Worm (Caenorhabditis elegans) whole organism, L2 larva: ENCODE measurements around the gene srd-50.

Source experiments
- alr-1 ChIP-seq: fragments of 150-350 bp; optimal IDR thresholded peaks from 2 replicates; lab custom pipeline; 2014; ENCODE audit warnings: missing biosample characterization, missing genetic modification characterization
- aly-2 ChIP-seq: fragments of 150-350 bp; optimal IDR thresholded peaks from 2 replicates; lab custom pipeline; 2014; ENCODE audit warnings: missing biosample characterization, missing genetic modification characterization
- ceh-82 ChIP-seq: fragments of 150-350 bp; optimal IDR thresholded peaks from 2 replicates; lab custom pipeline; 2014; ENCODE audit warnings: missing biosample characterization, missing genetic modification characterization
- elt-1 ChIP-seq: fragments of 150-350 bp; optimal IDR thresholded peaks from 2 replicates; lab custom pipeline; 2014; ENCODE audit warnings: missing biosample characterization, missing genetic modification characterization
- lin-13 ChIP-seq: fragments of 150-350 bp; optimal IDR thresholded peaks from 2 replicates; lab custom pipeline; 2014; ENCODE audit warnings: missing biosample characterization, missing genetic modification reagents, missing genetic modification characterization
- nhr-12 ChIP-seq: fragments of 150-350 bp; optimal IDR thresholded peaks from 2 replicates; lab custom pipeline; 2014; ENCODE audit warnings: missing biosample characterization, missing genetic modification characterization
- nhr-237 ChIP-seq: fragments of 150-350 bp; optimal IDR thresholded peaks from 2 replicates; lab custom pipeline; 2014; ENCODE audit warnings: missing biosample characterization, missing genetic modification characterization
- nhr-77 ChIP-seq: fragments of 150-350 bp; optimal IDR thresholded peaks from 2 replicates; lab custom pipeline; 2014; ENCODE audit warnings: missing biosample characterization, missing genetic modification characterization
- unc-62 ChIP-seq: fragments of 150-350 bp; optimal IDR thresholded peaks from 2 replicates; lab custom pipeline; 2014; ENCODE audit warnings: missing biosample characterization, missing genetic modification reagents, missing genetic modification characterization
- zag-1 ChIP-seq: fragments of 150-350 bp; optimal IDR thresholded peaks from 2 replicates; lab custom pipeline; 2014; ENCODE audit warnings: missing biosample characterization, missing genetic modification characterization
- ztf-11 ChIP-seq: sonication (generic microtip); optimal IDR thresholded peaks from 2 replicates; lab custom pipeline; 2017; ENCODE audit warnings: missing biosample characterization, missing genetic modification characterization

- TF ChIP-seq ceh-82, result no peak
- no peak for TF ChIP-seq aly-2 (tag; lab: Kevin White, UChicago)
- no peak for TF ChIP-seq unc-62 (GFP tag; lab: Kevin White, UChicago)
- TF ChIP-seq nhr-12, result no peak
- TF ChIP-seq nhr-77 (tag; lab: Kevin White, UChicago), result no peak
- no peak for TF ChIP-seq ztf-11
- TF ChIP-seq alr-1 (tag; lab: Kevin White, UChicago), result no peak
- no peak for TF ChIP-seq zag-1
- no peak for TF ChIP-seq nhr-237
- no peak for TF ChIP-seq elt-1 (tag; lab: Kevin White, UChicago)
- no peak for TF ChIP-seq lin-13 (GFP tag; lab: Kevin White, UChicago)
These were observed 35.2 kb downstream of the srd-50 start, which contains the start of gene set-8 for ce11 chrX:13446418-13446817.
